Worm (Caenorhabditis elegans) whole organism, L1 larva: ENCODE data around the gene srh-19.

Experiments
- F16B12.6 ChIP-seq: fragments of 150-350 bp; optimal IDR thresholded peaks from 2 replicates; lab custom pipeline; 2014; ENCODE audit warnings: missing biosample characterization, missing genetic modification characterization
- Y116A8C.19 ChIP-seq: sonication (generic microtip); optimal IDR thresholded peaks from 2 replicates; lab custom pipeline; 2016; ENCODE audit warnings: missing compliant biosample characterization, missing genetic modification characterization, borderline replicate concordance
- alr-1 ChIP-seq: fragments of 200-800 bp; sonication (Bioruptor generic); optimal IDR thresholded peaks from 2 replicates; lab custom pipeline; 2018; ENCODE audit warnings: borderline replicate concordance, mild to moderate bottlenecking, missing genetic modification characterization, missing compliant biosample characterization
- aly-2 ChIP-seq: fragments of 150-350 bp; optimal IDR thresholded peaks from 2 replicates; lab custom pipeline; 2014; ENCODE audit warnings: missing biosample characterization, missing genetic modification characterization
- blmp-1 ChIP-seq: fragments of 150-350 bp; optimal IDR thresholded peaks from 2 replicates; lab custom pipeline; 2014; ENCODE audit warnings: missing biosample characterization, missing genetic modification characterization
- ceh-8 ChIP-seq: fragments of 200-800 bp; sonication (Bioruptor generic); optimal IDR thresholded peaks from 2 replicates; lab custom pipeline; 2018; ENCODE audit warnings: mild to moderate bottlenecking, missing genetic modification characterization, moderate library complexity, missing compliant biosample characterization
- ceh-82 ChIP-seq, 3 experiments: fragments of 150-350 bp in 1 of 3; sonication (generic microtip) in 2 of 3; optimal IDR thresholded peaks; 2 replicates each; lab custom pipeline; 2014 to 2017; ENCODE audit warnings: missing biosample characterization in 3 of 3, missing genetic modification characterization in 3 of 3
- ceh-88 ChIP-seq: fragments of 200-800 bp; sonication (Bioruptor generic); IDR thresholded peaks from 2 replicates; pipeline ENCODE4 v1.3.6; 2022; ENCODE audit warnings: missing genetic modification characterization, missing compliant biosample characterization
- ceh-90 ChIP-seq: sonication (generic microtip); optimal IDR thresholded peaks from 2 replicates; lab custom pipeline; 2016; ENCODE audit warnings: missing genetic modification characterization, missing compliant biosample characterization
- ces-1 ChIP-seq: fragments of 150-350 bp; optimal IDR thresholded peaks from 2 replicates; lab custom pipeline; 2014; ENCODE audit warnings: missing biosample characterization, missing genetic modification reagents, missing genetic modification characterization
- dpl-1 ChIP-seq, 3 experiments: fragments of 150-350 bp in 2 of 3; sonication (generic microtip) in 1 of 3; optimal IDR thresholded peaks; 2 replicates each; lab custom pipeline; 2014 to 2017; ENCODE audit warnings: missing biosample characterization in 3 of 3, missing genetic modification characterization in 3 of 3, missing genetic modification reagents in 3 of 3
- dsc-1 ChIP-seq: sonication (generic microtip); optimal IDR thresholded peaks from 2 replicates; lab custom pipeline; 2016; ENCODE audit warnings: mild to moderate bottlenecking, missing genetic modification characterization, missing compliant biosample characterization
- egl-13 ChIP-seq: sonication (generic microtip); optimal IDR thresholded peaks from 2 replicates; lab custom pipeline; 2016; ENCODE audit warnings: missing genotype, missing genetic modification reagents, missing genetic modification characterization, missing compliant biosample characterization
- egl-27 ChIP-seq, 2 experiments: fragments of 150-350 bp in 1 of 2; sonication (generic microtip); optimal IDR thresholded peaks; 3 replicates each; lab custom pipeline; 2017 to 2018; ENCODE audit warnings: missing biosample characterization in 2 of 2, missing genetic modification characterization in 2 of 2, missing genetic modification reagents in 2 of 2
- fkh-10 ChIP-seq: sonication (generic microtip); optimal IDR thresholded peaks from 2 replicates; lab custom pipeline; 2017; ENCODE audit warnings: missing biosample characterization, missing genetic modification reagents, missing genetic modification characterization
- fkh-4 ChIP-seq: sonication (generic microtip); optimal IDR thresholded peaks from 2 replicates; lab custom pipeline; 2016; ENCODE audit warnings: missing compliant biosample characterization, missing genetic modification characterization, borderline replicate concordance
- fkh-8 ChIP-seq: sonication (generic microtip); optimal IDR thresholded peaks from 2 replicates; lab custom pipeline; 2016; ENCODE audit warnings: mild to moderate bottlenecking, missing genetic modification characterization, missing compliant biosample characterization
- fos-1 ChIP-seq: fragments of 150-350 bp; optimal IDR thresholded peaks from 2 replicates; lab custom pipeline; 2014; ENCODE audit warnings: missing biosample characterization, missing genetic modification characterization
- hlh-17 ChIP-seq: fragments of 200-800 bp; sonication (Bioruptor generic); optimal IDR thresholded peaks from 2 replicates; lab custom pipeline; 2018; ENCODE audit warnings: missing genetic modification characterization, mild to moderate bottlenecking, missing compliant biosample characterization, moderate library complexity, borderline replicate concordance
- irx-1 ChIP-seq: sonication (generic microtip); optimal IDR thresholded peaks from 2 replicates; lab custom pipeline; 2016; ENCODE audit warnings: missing genetic modification characterization, missing compliant biosample characterization
- isw-1 ChIP-seq: fragments of 200-800 bp; sonication (Bioruptor generic); IDR thresholded peaks from 2 replicates; pipeline ENCODE4 v1.3.6; 2022; ENCODE audit warnings: missing genetic modification characterization, missing compliant biosample characterization
- jun-1 ChIP-seq: fragments of 150-350 bp; optimal IDR thresholded peaks from 2 replicates; lab custom pipeline; 2014; ENCODE audit warnings: missing biosample characterization, missing genetic modification reagents, missing genetic modification characterization
- lin-14 ChIP-seq: fragments of 200-800 bp; sonication (Bioruptor generic); optimal IDR thresholded peaks from 2 replicates; lab custom pipeline; 2018; ENCODE audit warnings: mild to moderate bottlenecking, missing genetic modification characterization, moderate library complexity, missing compliant biosample characterization
- lin-35 ChIP-seq, 2 experiments: fragments of 150-350 bp; optimal IDR thresholded peaks; 2 replicates each; lab custom pipeline; 2014; ENCODE audit warnings: missing biosample characterization in 2 of 2, missing genetic modification characterization in 2 of 2, missing genetic modification reagents in 2 of 2
- lin-39 ChIP-seq: fragments of 150-350 bp; optimal IDR thresholded peaks from 2 replicates; lab custom pipeline; 2014; ENCODE audit warnings: missing biosample characterization, missing genetic modification reagents, missing genetic modification characterization
- mab-9 ChIP-seq: fragments of 200-800 bp; sonication (Bioruptor generic); IDR thresholded peaks from 2 replicates; pipeline ENCODE4 v1.3.6; 2022; ENCODE audit warnings: missing genetic modification reagents, missing genetic modification characterization, missing compliant biosample characterization
- mdl-1 ChIP-seq, 2 experiments: fragments of 150-350 bp; optimal IDR thresholded peaks; 2 replicates each; lab custom pipeline; 2014 to 2017; ENCODE audit warnings: missing biosample characterization in 2 of 2, missing genetic modification characterization in 2 of 2, inconsistent platforms in 1 of 2
- mef-2 ChIP-seq: fragments of 150-350 bp; optimal IDR thresholded peaks from 2 replicates; lab custom pipeline; 2014; ENCODE audit warnings: missing biosample characterization, missing genetic modification characterization
- mep-1 ChIP-seq: fragments of 150-350 bp; optimal IDR thresholded peaks from 2 replicates; lab custom pipeline; 2014; ENCODE audit warnings: missing biosample characterization, missing genetic modification characterization
- nhr-11 ChIP-seq: fragments of 150-350 bp; optimal IDR thresholded peaks from 2 replicates; lab custom pipeline; 2014; ENCODE audit warnings: missing biosample characterization, missing genetic modification characterization
- nhr-12 ChIP-seq: sonication (generic microtip); optimal IDR thresholded peaks from 2 replicates; lab custom pipeline; 2017; ENCODE audit warnings: missing biosample characterization, missing genetic modification characterization
- nhr-19 ChIP-seq: fragments of 200-800 bp; sonication (Bioruptor generic); conservative IDR thresholded peaks from 2 replicates; pipeline ENCODE4 v1.3.6; 2022; ENCODE audit warnings: missing genetic modification characterization, missing compliant biosample characterization
- nhr-20 ChIP-seq: sonication (generic microtip); optimal IDR thresholded peaks from 2 replicates; lab custom pipeline; 2016; ENCODE audit warnings: mild to moderate bottlenecking, missing genetic modification characterization, missing compliant biosample characterization
- nhr-237 ChIP-seq: fragments of 150-350 bp; optimal IDR thresholded peaks from 2 replicates; lab custom pipeline; 2014; ENCODE audit warnings: missing biosample characterization, missing genetic modification characterization
- nhr-28 ChIP-seq: fragments of 150-350 bp; optimal IDR thresholded peaks from 2 replicates; lab custom pipeline; 2014; ENCODE audit warnings: missing biosample characterization, missing genetic modification characterization
- nhr-85 ChIP-seq: sonication (generic microtip); peaks from one replicate; lab custom pipeline; 2016; ENCODE audit warnings: missing genetic modification characterization, inconsistent platforms, missing compliant biosample characterization
- pqm-1 ChIP-seq: sonication (generic microtip); optimal IDR thresholded peaks from 3 replicates; lab custom pipeline; 2017; ENCODE audit warnings: missing biosample characterization, missing genetic modification characterization
- rnt-1 ChIP-seq: sonication (generic microtip); optimal IDR thresholded peaks from 2 replicates; lab custom pipeline; 2016; ENCODE audit warnings: mild to moderate bottlenecking, missing genetic modification characterization, moderate library complexity, missing compliant biosample characterization
- skn-1 ChIP-seq: fragments of 150-350 bp; optimal IDR thresholded peaks from 2 replicates; lab custom pipeline; 2014; ENCODE audit warnings: missing biosample characterization, missing genetic modification characterization
- snpc-4 ChIP-seq: fragments of 150-350 bp; optimal IDR thresholded peaks from 2 replicates; lab custom pipeline; 2014; ENCODE audit warnings: missing biosample characterization, missing genetic modification characterization
- snu-23 ChIP-seq: sonication (generic microtip); optimal IDR thresholded peaks from 2 replicates; lab custom pipeline; 2016; ENCODE audit warnings: missing genetic modification characterization, missing compliant biosample characterization
- sox-4 ChIP-seq: sonication (generic microtip); optimal IDR thresholded peaks from 2 replicates; lab custom pipeline; 2016; ENCODE audit warnings: missing genetic modification characterization, missing compliant biosample characterization
- tbx-2 ChIP-seq: sonication (generic microtip); optimal IDR thresholded peaks from 2 replicates; lab custom pipeline; 2016; ENCODE audit warnings: missing genetic modification characterization, missing compliant biosample characterization
- tlp-1 ChIP-seq: fragments of 150-350 bp; optimal IDR thresholded peaks from 2 replicates; lab custom pipeline; 2014; ENCODE audit warnings: missing biosample characterization, missing genetic modification characterization
- unc-30 ChIP-seq: sonication (generic microtip); optimal IDR thresholded peaks from 2 replicates; lab custom pipeline; 2017; ENCODE audit warnings: missing biosample characterization, missing genetic modification characterization
- unc-98 ChIP-seq: fragments of 200-800 bp; sonication (Bioruptor generic); IDR thresholded peaks from 2 replicates; pipeline ENCODE4 v1.3.6; 2022; ENCODE audit warnings: missing genetic modification characterization, missing compliant biosample characterization
- vab-15 ChIP-seq: sonication (generic microtip); optimal IDR thresholded peaks from 2 replicates; lab custom pipeline; 2017; ENCODE audit warnings: missing genotype, mild to moderate bottlenecking, missing genetic modification characterization, missing compliant biosample characterization
- xbp-1 ChIP-seq: sonication (generic microtip); optimal IDR thresholded peaks from 2 replicates; lab custom pipeline; 2016; ENCODE audit warnings: missing genetic modification characterization, missing compliant biosample characterization
- zag-1 ChIP-seq: fragments of 150-350 bp; optimal IDR thresholded peaks from 2 replicates; lab custom pipeline; 2014; ENCODE audit warnings: missing biosample characterization, missing genetic modification characterization
- zip-4 ChIP-seq: fragments of 200-800 bp; sonication (Bioruptor generic); optimal IDR thresholded peaks from 2 replicates; lab custom pipeline; 2018; ENCODE audit warnings: mild to moderate bottlenecking, missing genetic modification characterization, moderate library complexity, missing compliant biosample characterization
- ztf-11 ChIP-seq, 2 experiments: sonication (generic microtip); optimal IDR thresholded peaks; 2 replicates each; lab custom pipeline; 2016 to 2017; ENCODE audit warnings: missing genetic modification characterization in 2 of 2, missing biosample characterization in 1 of 2, missing compliant biosample characterization in 1 of 2

srh-19 gene

ce11 chrX:1375071-1375470 is 37.9 kb upstream of the srh-19 start:
- TF ChIP-seq unc-98 (GFP tag; lab: Robert Waterston, UW): 0 out of 2 replicates have a peak, but pooled peaks have one; percentile 45
- 0 out of 2 replicates have a peak, but pooled peaks have one; percentile 14 for TF ChIP-seq mab-9 (GFP tag; lab: Robert Waterston, UW)

ce11 chrX:1379391-1379790 is 33.6 kb upstream of the srh-19 start:
- TF ChIP-seq nhr-28 (tag; lab: Kevin White, UChicago) (no peak), sox-4 (no peak), F16B12.6 (tag; lab: Kevin White, UChicago) (no peak), skn-1 (tag; lab: Kevin White, UChicago) (peak; percentile 81), fkh-10 (peak; percentile 72), lin-39 (tag; lab: Kevin White, UChicago) (no peak), mep-1 (tag; lab: Kevin White, UChicago) (peak; percentile 42), vab-15 (no peak), blmp-1 (tag; lab: Kevin White, UChicago) (no peak), unc-98 (GFP tag; lab: Robert Waterston, UW) (no peak), ces-1 (GFP tag; lab: Kevin White, UChicago) (no peak), xbp-1 (tag; lab: Kevin White, UChicago) (peak; percentile 25), tlp-1 (tag; lab: Kevin White, UChicago) (no peak), nhr-19 (GFP tag; lab: Robert Waterston, UW) (peak; percentile 64), tbx-2 (peak; percentile 4), unc-30 (no peak), mef-2 (no peak), pqm-1 (tag; lab: Kevin White, UChicago) (no peak), egl-27 (tag; optimal IDR thresholded peaks at IDR 0.05; lab: Kevin White, UChicago) (no peak), dsc-1 (tag; lab: Kevin White, UChicago) (peak; percentile 67), ceh-82 (tag; optimal IDR thresholded peaks at IDR 0.05; lab: Kevin White, UChicago) (peak; percentile 33 to 65 (median 58)), nhr-237 (tag; lab: Kevin White, UChicago) (no peak), ceh-8 (GFP tag; lab: Kevin White, UChicago) (peak; percentile 55), nhr-12 (tag; lab: Kevin White, UChicago) (no peak), jun-1 (tag; lab: Kevin White, UChicago) (peak; percentile 68), isw-1 (GFP tag; lab: Robert Waterston, UW) (no peak), zip-4 (GFP tag; lab: Kevin White, UChicago) (no peak), nhr-11 (tag; lab: Kevin White, UChicago) (no peak), ceh-90 (tag; lab: Kevin White, UChicago) (no peak), nhr-85 (no peak), snpc-4 (tag; lab: Kevin White, UChicago) (peak; percentile 69), hlh-17 (no peak), dpl-1 (GFP tag; optimal IDR thresholded peaks at IDR 0.05; lab: Kevin White, UChicago) (peak in 1 of 3 experiments; percentile 19), snu-23 (GFP tag; lab: Kevin White, UChicago) (peak; percentile 66), fkh-8 (peak; percentile 60), fkh-4 (tag; lab: Kevin White, UChicago) (no peak), irx-1 (peak; percentile 44), aly-2 (tag; lab: Kevin White, UChicago) (no peak), ceh-88 (0 out of 2 replicates have a peak, but pooled peaks have one; percentile 20), fos-1 (peak; percentile 36), zag-1 (tag; lab: Kevin White, UChicago) (no peak), lin-14 (GFP tag; lab: Kevin White, UChicago) (peak; percentile 49), lin-35 (GFP tag; optimal IDR thresholded peaks at IDR 0.05; lab: Kevin White, UChicago) (peak in 1 of 2 experiments; percentile 62), rnt-1 (tag; lab: Kevin White, UChicago) (peak; percentile 76), mab-9 (GFP tag; lab: Robert Waterston, UW) (no peak), alr-1 (tag; lab: Kevin White, UChicago) (no peak), nhr-20 (tag; lab: Kevin White, UChicago) (peak; percentile 34), mdl-1 (tag; optimal IDR thresholded peaks at IDR 0.05; lab: Kevin White, UChicago) (peak in 1 of 2 experiments; percentile 71), egl-13 (tag; lab: Kevin White, UChicago) (no peak), ztf-11 (tag; optimal IDR thresholded peaks at IDR 0.05; lab: Kevin White, UChicago) (no peak), Y116A8C.19 (tag; lab: Kevin White, UChicago) (no peak)
